Worm (Caenorhabditis elegans) whole organism, L2 larva: Measurements from ENCODE around the gene ceh-10.

Source experiments
- aly-2 ChIP-seq: fragments of 150-350 bp; optimal IDR thresholded peaks from 2 replicates; lab custom pipeline; 2014; ENCODE audit warnings: missing biosample characterization, missing genetic modification characterization
- mdl-1 ChIP-seq, 2 experiments: fragments of 150-350 bp in 1 of 2; sonication (generic microtip) in 1 of 2; optimal IDR thresholded peaks; 2 replicates each; lab custom pipeline; 2017; ENCODE audit warnings: missing biosample characterization in 2 of 2, missing genetic modification characterization in 2 of 2
- nhr-10 ChIP-seq: sonication (generic microtip); optimal IDR thresholded peaks from 2 replicates; lab custom pipeline; 2017; ENCODE audit warnings: missing biosample characterization, missing genetic modification characterization
- nhr-25 ChIP-seq: fragments of 150-350 bp; sonication (generic microtip); optimal IDR thresholded peaks from 3 replicates; lab custom pipeline; 2014; ENCODE audit warnings: missing biosample characterization, missing genetic modification characterization
- nhr-77 ChIP-seq: fragments of 150-350 bp; optimal IDR thresholded peaks from 2 replicates; lab custom pipeline; 2014; ENCODE audit warnings: missing biosample characterization, missing genetic modification characterization
- unc-39 ChIP-seq: fragments of 150-350 bp; optimal IDR thresholded peaks from 2 replicates; lab custom pipeline; 2014; ENCODE audit warnings: missing biosample characterization, missing genetic modification characterization
- unc-55 ChIP-seq: fragments of 150-350 bp; sonication (generic microtip); optimal IDR thresholded peaks from 3 replicates; lab custom pipeline; 2014; ENCODE audit warnings: missing biosample characterization, missing genetic modification reagents, missing genetic modification characterization
- ztf-11 ChIP-seq: sonication (generic microtip); optimal IDR thresholded peaks from 2 replicates; lab custom pipeline; 2017; ENCODE audit warnings: missing biosample characterization, missing genetic modification characterization
- ztf-4 ChIP-seq: fragments of 150-350 bp; optimal IDR thresholded peaks from 2 replicates; lab custom pipeline; 2014; ENCODE audit warnings: missing biosample characterization, missing genetic modification characterization

- TF ChIP-seq ztf-4 (tag; lab: Kevin White, UChicago) (no peak), aly-2 (no peak), nhr-25 (tag; lab: Kevin White, UChicago) (no peak), nhr-77 (tag; lab: Kevin White, UChicago) (no peak), mdl-1 (tag; optimal IDR thresholded peaks at IDR 0.05; lab: Kevin White, UChicago) (no peak), nhr-10 (tag; lab: Kevin White, UChicago) (no peak), ztf-11 (no peak), unc-39 (no peak), unc-55 (GFP tag; lab: Kevin White, UChicago) (no peak)
Observed at ce11 chrIII:5823617-5824016, 24.8 kb downstream of the ceh-10 start, which contains the start of gene R12B2.8.
